Fruit fly (Drosophila melanogaster) whole organism, wandering third instar larva: Measurements from ENCODE around the gene CG3529.
A peak's percentile ranks its signal among the peaks of the same experiment; 100 is the strongest.

Source experiments
- Abd-B ChIP-seq: fragments of >200 bp; optimal IDR thresholded peaks from 2 replicates; lab custom pipeline; 2017; ENCODE audit warnings: missing biosample characterization, missing genetic modification characterization
- CG32264 ChIP-seq: fragments of 200-800 bp; sonication (Bioruptor generic); optimal IDR thresholded peaks from 2 replicates; lab custom pipeline; 2016; ENCODE audit warnings: missing biosample characterization, missing genetic modification characterization
- CG9705 ChIP-seq: fragments of 200-800 bp; sonication (Bioruptor generic); optimal IDR thresholded peaks from 2 replicates; lab custom pipeline; 2018; ENCODE audit warnings: missing biosample characterization, mild to moderate bottlenecking, missing genetic modification characterization
- CrebA ChIP-seq: fragments of 200-800 bp; sonication (Bioruptor generic); optimal IDR thresholded peaks from 2 replicates; lab custom pipeline; 2016; ENCODE audit warnings: missing biosample characterization, mild to moderate bottlenecking, missing genetic modification characterization, borderline replicate concordance
- Dfd ChIP-seq: fragments of >200 bp; optimal IDR thresholded peaks from 2 replicates; lab custom pipeline; 2017; ENCODE audit warnings: missing biosample characterization, missing genetic modification characterization
- Dif ChIP-seq: fragments of 200-275, 200-300 bp; sonication (Bioruptor generic); optimal IDR thresholded peaks from 2 replicates; lab custom pipeline; 2018; ENCODE audit warnings: missing biosample characterization, missing genetic modification characterization; ENCODE audit not compliant: partially characterized antibody
- GATAd ChIP-seq: sonication (Bioruptor generic); optimal IDR thresholded peaks from 2 replicates; lab custom pipeline; 2016; ENCODE audit warnings: missing biosample characterization, missing genetic modification characterization
- HLH106 ChIP-seq: fragments of 200-800 bp; optimal IDR thresholded peaks from 3 replicates; lab custom pipeline; 2019; ENCODE audit warnings: missing biosample characterization, mild to moderate bottlenecking, missing genetic modification characterization, moderate library complexity
- Hnf4 ChIP-seq: fragments of 200-800 bp; sonication (Bioruptor generic); optimal IDR thresholded peaks from 2 replicates; lab custom pipeline; 2016; ENCODE audit warnings: missing biosample characterization, mild to moderate bottlenecking, missing genetic modification characterization
- Hr78 ChIP-seq: fragments of >200 bp; optimal IDR thresholded peaks from 2 replicates; lab custom pipeline; 2017; ENCODE audit warnings: missing biosample characterization, missing genetic modification characterization
- Hr83 ChIP-seq: fragments of 200-300 bp; sonication (Bioruptor generic); optimal IDR thresholded peaks from 2 replicates; lab custom pipeline; 2016; ENCODE audit warnings: missing biosample characterization, mild to moderate bottlenecking, missing genetic modification characterization, moderate library complexity; ENCODE audit not compliant: poor library complexity, severe bottlenecking
- Jra ChIP-seq: sonication (Bioruptor generic); optimal IDR thresholded peaks from 2 replicates; lab custom pipeline; 2016; ENCODE audit warnings: missing biosample characterization, missing genetic modification characterization
- Mio ChIP-seq: sonication (Bioruptor generic); optimal IDR thresholded peaks from 2 replicates; lab custom pipeline; 2016; ENCODE audit warnings: missing biosample characterization, missing genetic modification characterization
- Myc ChIP-seq: fragments of >200 bp; optimal IDR thresholded peaks from 2 replicates; lab custom pipeline; 2017
- N ChIP-seq: fragments of >200 bp; optimal IDR thresholded peaks from 2 replicates; lab custom pipeline; 2018; ENCODE audit warnings: missing biosample characterization, missing external identifiers, missing genetic modification characterization
- OdsH ChIP-seq: fragments of 200-800 bp; sonication (Bioruptor generic); optimal IDR thresholded peaks from 2 replicates; lab custom pipeline; 2016; ENCODE audit warnings: missing biosample characterization, mild to moderate bottlenecking, missing genetic modification characterization
- Rel ChIP-seq, 2 experiments: fragments of 200-800 bp; sonication (Bioruptor generic) in 1 of 2; optimal IDR thresholded peaks; 2 replicates in 1 of 2; 3 replicates in 1 of 2; lab custom pipeline; 2016 to 2019; ENCODE audit warnings: mild to moderate bottlenecking in 2 of 2, missing biosample characterization in 2 of 2, missing genetic modification characterization in 2 of 2, moderate library complexity in 1 of 2
- Sp1 ChIP-seq: fragments of 200-800 bp; sonication (Bioruptor generic); optimal IDR thresholded peaks from 3 replicates; lab custom pipeline; 2019; ENCODE audit warnings: missing biosample characterization, mild to moderate bottlenecking, missing genetic modification characterization, moderate library complexity
- Vsx2 ChIP-seq: fragments of 200-300, 225-300 bp; sonication (Bioruptor generic); optimal IDR thresholded peaks from 2 replicates; lab custom pipeline; 2018; ENCODE audit warnings: missing biosample characterization, missing genetic modification characterization; ENCODE audit not compliant: partially characterized antibody
- br ChIP-seq: fragments of 200-800 bp; sonication (Bioruptor generic); optimal IDR thresholded peaks from 2 replicates; lab custom pipeline; 2016; ENCODE audit warnings: missing biosample characterization, missing genetic modification characterization
- brk ChIP-seq: fragments of 200-800 bp; sonication (Bioruptor generic); optimal IDR thresholded peaks from 2 replicates; lab custom pipeline; 2016; ENCODE audit warnings: missing biosample characterization, mild to moderate bottlenecking, missing genetic modification characterization
- dl ChIP-seq, 2 experiments: fragments of 175-275, 200-275 bp in 1 of 2; fragments of 200-275 bp in 1 of 2; sonication (Bioruptor generic); optimal IDR thresholded peaks; lab custom pipeline; 2018; ENCODE audit warnings: mild to moderate bottlenecking in 2 of 2, missing biosample characterization in 2 of 2, missing genetic modification characterization in 2 of 2, moderate library complexity in 2 of 2; ENCODE audit not compliant: partially characterized antibody in 2 of 2, insufficient read depth in 1 of 2
- dmrt93B ChIP-seq: fragments of 200-800 bp; sonication (Bioruptor generic); optimal IDR thresholded peaks from 2 replicates; lab custom pipeline; 2018; ENCODE audit warnings: missing biosample characterization, mild to moderate bottlenecking, missing genetic modification characterization
- dsf ChIP-seq: sonication (Bioruptor generic); optimal IDR thresholded peaks from 2 replicates; lab custom pipeline; 2016; ENCODE audit warnings: missing biosample characterization, missing genetic modification characterization, borderline replicate concordance
- ey ChIP-seq: fragments of 200-800 bp; sonication (Bioruptor generic); optimal IDR thresholded peaks from 2 replicates; lab custom pipeline; 2016; ENCODE audit warnings: missing biosample characterization, missing genetic modification characterization
- foxo ChIP-seq, 2 experiments: fragments of 200-800 bp; sonication (Bioruptor generic); optimal IDR thresholded peaks; 2 replicates in 1 of 2; 3 replicates in 1 of 2; lab custom pipeline; 2016 to 2017; ENCODE audit warnings: missing biosample characterization in 2 of 2, missing genetic modification characterization in 2 of 2
- fru ChIP-seq: fragments of 200-800 bp; sonication (Bioruptor generic); optimal IDR thresholded peaks from 3 replicates; lab custom pipeline; 2016; ENCODE audit warnings: missing biosample characterization, mild to moderate bottlenecking, missing genetic modification characterization
- h ChIP-seq: fragments of 200-800 bp; sonication (Bioruptor generic); optimal IDR thresholded peaks from 3 replicates; lab custom pipeline; 2016; ENCODE audit warnings: missing biosample characterization, mild to moderate bottlenecking, missing genetic modification characterization
- jim ChIP-seq: fragments of 175-275, 200-325 bp; sonication (Bioruptor generic); optimal IDR thresholded peaks from 2 replicates; lab custom pipeline; 2016; ENCODE audit warnings: missing biosample characterization, mild to moderate bottlenecking, missing genetic modification characterization
- lola ChIP-seq: fragments of >200 bp; optimal IDR thresholded peaks from 2 replicates; lab custom pipeline; 2017; ENCODE audit warnings: missing biosample characterization, missing genetic modification characterization
- pan ChIP-seq: fragments of >200 bp; optimal IDR thresholded peaks from 2 replicates; lab custom pipeline; 2017
- psq ChIP-seq: fragments of 200-800 bp; sonication (Bioruptor generic); optimal IDR thresholded peaks from 3 replicates; lab custom pipeline; 2017; ENCODE audit warnings: missing biosample characterization, mild to moderate bottlenecking, missing genetic modification characterization, moderate library complexity
- rgr ChIP-seq: fragments of 200-800 bp; sonication (Bioruptor generic); optimal IDR thresholded peaks from 3 replicates; lab custom pipeline; 2016; ENCODE audit warnings: missing biosample characterization, mild to moderate bottlenecking, missing genetic modification characterization
- sage ChIP-seq: fragments of 200-800 bp; sonication (Bioruptor generic); optimal IDR thresholded peaks from 2 replicates; lab custom pipeline; 2016; ENCODE audit warnings: missing biosample characterization, mild to moderate bottlenecking, missing genetic modification characterization
- sv ChIP-seq: fragments of 200-800 bp; sonication (Bioruptor generic); optimal IDR thresholded peaks from 3 replicates; lab custom pipeline; 2016; ENCODE audit warnings: missing biosample characterization, missing genetic modification characterization
- tai ChIP-seq: sonication (Bioruptor generic); optimal IDR thresholded peaks from 2 replicates; lab custom pipeline; 2016; ENCODE audit warnings: missing biosample characterization, missing genetic modification characterization
- usp ChIP-seq: fragments of >200 bp; optimal IDR thresholded peaks from 2 replicates; lab custom pipeline; 2017; ENCODE audit warnings: missing biosample characterization, missing genetic modification characterization
- woc ChIP-seq: sonication (Bioruptor generic); optimal IDR thresholded peaks from 2 replicates; lab custom pipeline; 2016; ENCODE audit warnings: missing biosample characterization, mild to moderate bottlenecking, missing genetic modification characterization

Gene CG3529

dm6 chr3L:9430608-9430952, 16.1 kb upstream of the CG3529 start:
- TF ChIP-seq Sp1 (GFP tag; lab: Kevin White, UChicago) (no peak), Hnf4 (no peak), CrebA (GFP tag; lab: Kevin White, UChicago) (no peak), Vsx2 (GFP tag; lab: Kevin White, UChicago) (no peak), dmrt93B (GFP tag; lab: Kevin White, UChicago) (no peak), jim (GFP tag; lab: Kevin White, UChicago) (no peak), tai (GFP tag; lab: Kevin White, UChicago) (no peak), lola (GFP tag; lab: Kevin White, UChicago) (no peak), woc (GFP tag; lab: Kevin White, UChicago) (no peak), ey (GFP tag; lab: Kevin White, UChicago) (no peak), Mio (no peak), Jra (GFP tag; lab: Kevin White, UChicago) (no peak), GATAd (GFP tag; lab: Kevin White, UChicago) (no peak), h (GFP tag; lab: Kevin White, UChicago) (no peak), sv (GFP tag; lab: Kevin White, UChicago) (no peak), brk (GFP tag; lab: Kevin White, UChicago) (no peak), pan (lab: Kevin White, UChicago) (no peak), foxo (GFP tag; optimal IDR thresholded peaks at IDR 0.05; lab: Kevin White, UChicago) (no peak)
- TF ChIP-seq, all 38 proteins: peak for 0

dm6 chr3L:9431848-9432623, 14.6 kb upstream of the CG3529 start:
- TF ChIP-seq Hr83 (no peak), Dif (GFP tag; lab: Kevin White, UChicago) (peak; percentile 7)

dm6 chr3L:9432810-9433587, 13.7 kb upstream of the CG3529 start:
- TF ChIP-seq N (no peak), sv (GFP tag; lab: Kevin White, UChicago) (no peak), Rel (GFP tag; optimal IDR thresholded peaks at IDR 0.05; lab: Kevin White, UChicago) (no peak), Rel (tag; optimal IDR thresholded peaks at IDR 0.05; lab: Kevin White, UChicago) (no peak), dsf (GFP tag; lab: Kevin White, UChicago) (no peak), rgr (GFP tag; lab: Kevin White, UChicago) (no peak), foxo (GFP tag; optimal IDR thresholded peaks at IDR 0.05; lab: Kevin White, UChicago) (no peak), Hnf4 (no peak)

dm6 chr3L:9435315-9435714, 11.3 kb upstream of the CG3529 start, which contains the start of gene CG42526:
Gene CG42526 (minus strand): TSS chr3L:9435399.
- peak; percentile 56 for TF ChIP-seq h (GFP tag; lab: Kevin White, UChicago)
- peak; percentile 53 for TF ChIP-seq sv (GFP tag; lab: Kevin White, UChicago)
- TF ChIP-seq jim (GFP tag; lab: Kevin White, UChicago), result no peak
- TF ChIP-seq Rel (GFP tag; optimal IDR thresholded peaks at IDR 0.05; lab: Kevin White, UChicago), result no peak
- peak; percentile 26 for TF ChIP-seq Rel (tag; optimal IDR thresholded peaks at IDR 0.05; lab: Kevin White, UChicago)
- peak; percentile 26 for TF ChIP-seq CG32264
- no peak for TF ChIP-seq CrebA (GFP tag; lab: Kevin White, UChicago)
- no peak for TF ChIP-seq dsf (GFP tag; lab: Kevin White, UChicago)
- TF ChIP-seq usp (GFP tag; lab: Kevin White, UChicago), result no peak
- TF ChIP-seq Hr83, result peak; percentile 73
- no peak for TF ChIP-seq Hr78
- TF ChIP-seq HLH106 (tag; lab: Kevin White, UChicago), result peak; percentile 23
- no peak for TF ChIP-seq Myc (lab: Kevin White, UChicago)
- no peak for TF ChIP-seq dmrt93B (GFP tag; lab: Kevin White, UChicago)
- no peak for TF ChIP-seq Vsx2 (GFP tag; lab: Kevin White, UChicago)
- TF ChIP-seq psq (GFP tag; lab: Kevin White, UChicago), result peak; percentile 37
- peak; percentile 65 for TF ChIP-seq OdsH (GFP tag; lab: Kevin White, UChicago)
- TF ChIP-seq Dif (GFP tag; lab: Kevin White, UChicago), result no peak
- peak; percentile 13 for TF ChIP-seq Sp1 (GFP tag; lab: Kevin White, UChicago)
- TF ChIP-seq br, result peak; percentile 55
- peak; percentile 31 for TF ChIP-seq sage (GFP tag; lab: Kevin White, UChicago)
- TF ChIP-seq CG9705, result no peak
- TF ChIP-seq N, result no peak
- peak; percentile 50 for TF ChIP-seq fru (GFP tag; lab: Kevin White, UChicago)
- peak; percentile 70 for TF ChIP-seq rgr (GFP tag; lab: Kevin White, UChicago)
- peak; percentile 59 for TF ChIP-seq Jra (GFP tag; lab: Kevin White, UChicago)
- TF ChIP-seq foxo (GFP tag; optimal IDR thresholded peaks at IDR 0.05; lab: Kevin White, UChicago), result peak; percentile 38 to 82
- TF ChIP-seq Abd-B (GFP tag; lab: Kevin White, UChicago), result no peak
- no peak for TF ChIP-seq tai (GFP tag; lab: Kevin White, UChicago)
- no peak for TF ChIP-seq lola (GFP tag; lab: Kevin White, UChicago)
- peak; percentile 74 for TF ChIP-seq Hnf4
- TF ChIP-seq Dfd (GFP tag; lab: Kevin White, UChicago), result no peak
- TF ChIP-seq dl (GFP tag; optimal IDR thresholded peaks at IDR 0.05; lab: Kevin White, UChicago; ENCODE audit: insufficient read depth in 1 of 2, partially characterized antibody in 2 of 2), result no peak
